Fruit fly (Drosophila melanogaster): ENCODE results near the gene CG32318.

dm6 chr3L:1279685-1280084 is 33.0 kb upstream of the CG32318 start:
- no peak for TF ChIP-seq CTCF (optimal IDR thresholded peaks at IDR 0.05)
- no peak for TF ChIP-seq CG8478 (optimal IDR thresholded peaks at IDR 0.05)

All from S2 (cell line).